Fruit fly (Drosophila melanogaster) whole organism, pupa: Measurements from ENCODE around the gene Sras.

Experiments used
- CG10348 ChIP-seq: fragments of 200-800 bp; sonication (Bioruptor generic); IDR thresholded peaks from 2 replicates; pipeline ENCODE4 v1.3.6; 2022; ENCODE audit warnings: missing biosample characterization, missing genetic modification characterization
- CG12605 ChIP-seq: fragments of 200-800 bp; sonication (Bioruptor generic); IDR thresholded peaks from 2 replicates; pipeline ENCODE4 v1.3.6; 2022; ENCODE audit warnings: missing biosample characterization, missing genetic modification characterization
- CG13204 ChIP-seq: fragments of 200-800 bp; sonication (Bioruptor generic); optimal IDR thresholded peaks from 2 replicates; lab custom pipeline; 2018; ENCODE audit warnings: missing biosample characterization, mild to moderate bottlenecking, missing genetic modification characterization, moderate library complexity
- CG14655 ChIP-seq: fragments of 200-800 bp; sonication (Bioruptor generic); optimal IDR thresholded peaks from 3 replicates; lab custom pipeline; 2017; ENCODE audit warnings: mild to moderate bottlenecking, missing biosample characterization, missing genetic modification reagents, missing genetic modification characterization
- CG15710 ChIP-seq: fragments of 200-800 bp; sonication (Bioruptor generic); optimal IDR thresholded peaks from 2 replicates; lab custom pipeline; 2018; ENCODE audit warnings: missing biosample characterization, mild to moderate bottlenecking, missing genetic modification characterization, moderate library complexity
- CG17806 ChIP-seq: fragments of 200-800 bp; sonication (Bioruptor generic); optimal IDR thresholded peaks from 2 replicates; lab custom pipeline; 2018; ENCODE audit warnings: missing biosample characterization, mild to moderate bottlenecking, missing genetic modification characterization, moderate library complexity
- CG32121 ChIP-seq: fragments of 200-800 bp; sonication (Bioruptor generic); IDR thresholded peaks from 2 replicates; pipeline ENCODE4 v1.3.6; 2022; ENCODE audit warnings: missing biosample characterization, missing genetic modification characterization
- CG34367 ChIP-seq: fragments of 200-800 bp; sonication (Bioruptor generic); optimal IDR thresholded peaks from 2 replicates; lab custom pipeline; 2018; ENCODE audit warnings: missing biosample characterization, mild to moderate bottlenecking, missing genetic modification characterization
- CG4496 ChIP-seq: fragments of 200-800 bp; sonication (Bioruptor generic); IDR thresholded peaks from 3 replicates; pipeline ENCODE4 v1.3.6; 2022; ENCODE audit warnings: missing biosample characterization, missing genetic modification characterization
- CG8159 ChIP-seq: fragments of 200-800 bp; sonication (Bioruptor generic); optimal IDR thresholded peaks from 3 replicates; lab custom pipeline; 2018; ENCODE audit warnings: missing biosample characterization, mild to moderate bottlenecking, missing genetic modification characterization, moderate library complexity
- CG8301 ChIP-seq: fragments of 200-800 bp; sonication (Bioruptor generic); optimal IDR thresholded peaks from 2 replicates; lab custom pipeline; 2018; ENCODE audit warnings: missing biosample characterization, mild to moderate bottlenecking, missing genetic modification characterization
- CG9948 ChIP-seq: fragments of 200-800 bp; sonication (Bioruptor generic); optimal IDR thresholded peaks from 2 replicates; lab custom pipeline; 2018; ENCODE audit warnings: missing biosample characterization, mild to moderate bottlenecking, missing genetic modification characterization, moderate library complexity
- D1 ChIP-seq: fragments of 200-800 bp; sonication (Bioruptor generic); optimal IDR thresholded peaks from 2 replicates; lab custom pipeline; 2018; ENCODE audit warnings: missing biosample characterization, mild to moderate bottlenecking, missing genetic modification characterization, moderate library complexity
- EcR ChIP-seq: fragments of 200-800 bp; sonication (Bioruptor generic); optimal IDR thresholded peaks from 3 replicates; lab custom pipeline; 2019; ENCODE audit warnings: missing biosample characterization, missing genetic modification characterization, mild to moderate bottlenecking, moderate library complexity, missing genetic modification reagents
- Ets98B ChIP-seq: fragments of 200-800 bp; sonication (Bioruptor generic); IDR thresholded peaks from 2 replicates; pipeline ENCODE4 v1.3.6; 2022; ENCODE audit warnings: missing biosample characterization, missing genetic modification characterization
- Pif1A ChIP-seq: fragments of 200-800 bp; sonication (Bioruptor generic); optimal IDR thresholded peaks from 3 replicates; lab custom pipeline; 2016; ENCODE audit warnings: missing biosample characterization, missing genetic modification characterization
- Pif1B ChIP-seq: fragments of 200-800 bp; sonication (Bioruptor generic); optimal IDR thresholded peaks from 3 replicates; lab custom pipeline; 2016; ENCODE audit warnings: missing biosample characterization, missing genetic modification characterization
- Snoo ChIP-seq: fragments of 200-800 bp; sonication (Bioruptor generic); optimal IDR thresholded peaks from 3 replicates; lab custom pipeline; 2017; ENCODE audit warnings: missing biosample characterization, mild to moderate bottlenecking, missing genetic modification characterization, inconsistent platforms
- fd96Ca ChIP-seq: fragments of 200-800 bp; sonication (Bioruptor generic); IDR thresholded peaks from 3 replicates; pipeline ENCODE4 v1.3.6; 2022; ENCODE audit warnings: missing biosample characterization, missing genetic modification characterization
- gl ChIP-seq: fragments of 200-800 bp; sonication (Bioruptor generic); optimal IDR thresholded peaks from 2 replicates; lab custom pipeline; 2018; ENCODE audit warnings: missing biosample characterization, mild to moderate bottlenecking, missing genetic modification characterization
- rn ChIP-seq: fragments of 200-800 bp; sonication (Bioruptor generic); IDR thresholded peaks from 2 replicates; pipeline ENCODE4 v1.3.6; 2022; ENCODE audit warnings: missing biosample characterization, missing genetic modification characterization

The Sras gene

DNA sequence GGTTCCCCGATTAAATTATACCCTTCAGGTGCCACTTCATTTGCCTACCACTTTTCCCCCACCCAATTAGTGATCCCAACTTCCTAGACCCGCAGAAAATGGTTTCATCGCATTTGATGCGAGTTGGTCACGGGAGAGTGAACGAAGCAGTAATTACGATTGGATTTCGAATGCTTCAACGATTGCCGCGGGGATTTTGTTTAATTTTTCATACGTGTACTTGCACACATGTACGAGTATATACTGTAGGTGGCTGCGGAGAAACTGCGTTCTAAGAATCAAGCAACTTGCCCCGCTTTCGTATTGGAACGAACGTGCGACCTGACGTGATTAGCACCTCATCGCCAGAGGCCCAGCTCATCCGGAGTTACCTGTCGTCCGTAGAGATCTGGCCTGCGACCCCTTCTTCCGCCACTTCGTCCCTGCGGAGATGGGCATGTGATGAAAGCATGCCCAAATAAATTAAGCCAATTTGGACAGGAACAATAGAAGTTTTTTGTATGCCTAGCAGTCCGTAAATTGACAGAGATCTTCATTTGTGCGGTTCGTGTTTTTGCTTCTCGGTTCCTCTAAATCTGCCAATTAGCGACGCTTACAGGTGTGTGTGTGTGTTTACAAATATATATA lies 17.0 kb downstream of the Sras start:
- TF ChIP-seq CG4496 (GFP tag; lab: Robert Waterston, UW) (0 out of 3 replicates have a peak, but pooled peaks have one; percentile 21), Ets98B (GFP tag; lab: Robert Waterston, UW) (no peak)

DNA sequence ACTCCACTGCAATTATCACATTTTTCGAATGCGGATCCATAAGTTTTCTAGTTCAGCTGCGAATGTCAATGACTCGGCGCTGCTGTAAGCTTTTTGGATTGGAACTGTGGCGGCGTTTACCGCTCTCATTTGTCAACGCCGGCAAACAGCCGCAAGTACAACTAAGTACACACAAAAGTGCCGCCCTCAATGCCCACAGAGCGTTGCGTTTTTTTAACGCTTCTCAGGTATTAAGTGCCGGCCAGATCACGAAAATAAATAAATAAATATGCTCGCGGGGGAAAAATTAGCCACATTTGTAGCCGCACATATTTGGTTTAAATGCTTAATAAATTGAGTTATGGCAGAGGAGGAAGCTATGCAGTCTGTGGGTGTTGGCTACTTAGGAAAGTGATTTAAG lies 18.0 kb downstream of the Sras start:
- no peak for TF ChIP-seq D1 (tag; lab: Kevin White, UChicago)
- TF ChIP-seq CG8301: no peak
- no peak for TF ChIP-seq CG14655 (GFP tag; lab: Kevin White, UChicago)
- TF ChIP-seq rn (GFP tag; lab: Robert Waterston, UW): no peak
- TF ChIP-seq CG34367 (tag; lab: Kevin White, UChicago): no peak
- TF ChIP-seq CG9948 (tag; lab: Kevin White, UChicago): no peak
- no peak for TF ChIP-seq CG10348 (GFP tag; lab: Robert Waterston, UW)
- no peak for TF ChIP-seq CG17806 (tag; lab: Kevin White, UChicago)
- TF ChIP-seq Pif1B (GFP tag; lab: Kevin White, UChicago): no peak
- no peak for TF ChIP-seq Pif1A (GFP tag; lab: Kevin White, UChicago)
- no peak for TF ChIP-seq EcR (GFP tag; lab: Kevin White, UChicago)
- no peak for TF ChIP-seq CG15710 (tag; lab: Kevin White, UChicago)
- no peak for TF ChIP-seq CG4496 (GFP tag; lab: Robert Waterston, UW)
- no peak for TF ChIP-seq CG13204 (GFP tag; lab: Kevin White, UChicago)
- no peak for TF ChIP-seq Ets98B (GFP tag; lab: Robert Waterston, UW)
- TF ChIP-seq CG12605: no peak

DNA sequence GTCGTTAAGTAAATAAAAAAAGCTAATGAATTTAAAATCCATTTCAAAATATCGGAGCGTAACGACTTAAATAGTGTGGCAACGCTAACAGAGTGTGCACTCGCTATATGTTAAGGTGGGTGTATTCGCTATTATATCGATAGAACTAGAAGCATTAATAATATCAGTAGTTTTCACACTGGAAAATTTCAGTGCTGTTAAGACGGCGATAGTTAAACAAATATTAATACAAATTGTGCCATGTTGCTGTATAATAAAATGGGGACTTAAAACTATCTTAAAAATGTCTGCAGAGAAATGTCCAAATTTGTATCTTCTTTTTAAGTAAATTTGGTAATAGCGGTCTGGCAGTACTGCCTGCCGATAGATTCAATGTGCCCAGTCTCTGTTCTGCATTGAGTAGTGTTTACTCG lies 19.7 kb downstream of the Sras start:
- TF ChIP-seq Ets98B (GFP tag; lab: Robert Waterston, UW) (peak; percentile 85), CG4496 (GFP tag; lab: Robert Waterston, UW) (peak; percentile 90), CG15710 (tag; lab: Kevin White, UChicago) (peak; percentile 75), CG34367 (tag; lab: Kevin White, UChicago) (peak; percentile 65), CG9948 (tag; lab: Kevin White, UChicago) (no peak), D1 (tag; lab: Kevin White, UChicago) (no peak), fd96Ca (GFP tag; lab: Robert Waterston, UW) (peak; percentile 76; the same call in 2 of the 3 replicates), CG10348 (GFP tag; lab: Robert Waterston, UW) (peak; percentile 60; the same call in 1 of the 2 replicates), CG32121 (GFP tag; lab: Robert Waterston, UW) (peak; percentile 57), CG13204 (GFP tag; lab: Kevin White, UChicago) (no peak), rn (GFP tag; lab: Robert Waterston, UW) (peak; percentile 71)

DNA sequence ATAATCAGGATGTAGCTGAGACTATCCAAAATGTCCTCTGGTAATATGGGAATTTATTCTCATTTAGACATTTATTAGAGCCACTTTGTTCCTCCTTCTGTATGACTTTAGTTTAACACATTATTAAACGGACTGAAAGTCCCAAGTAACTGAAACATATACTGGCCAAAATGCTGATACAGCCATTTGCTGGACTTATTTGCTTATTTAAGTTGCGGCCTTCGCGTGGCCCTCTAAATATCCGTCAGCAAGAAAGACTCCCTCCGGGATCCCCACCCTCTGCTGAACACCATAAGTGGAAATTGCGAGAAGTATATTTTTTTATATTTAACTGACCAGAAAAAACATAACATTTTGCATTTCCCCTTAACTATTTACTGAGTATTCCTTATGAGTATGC lies 28.9 kb downstream of the Sras start, which contains the start of gene spo:
Gene spo, minus strand, starts transcription at position 135 of the 400 bp plus-strand sequence.
- no peak for TF ChIP-seq CG15710 (tag; lab: Kevin White, UChicago)
- TF ChIP-seq CG13204 (GFP tag; lab: Kevin White, UChicago): no peak
- TF ChIP-seq EcR (GFP tag; lab: Kevin White, UChicago): no peak
- no peak for TF ChIP-seq D1 (tag; lab: Kevin White, UChicago)
- TF ChIP-seq CG32121 (GFP tag; lab: Robert Waterston, UW): no peak

dm6 chr3L:5594163-5594715 lies 30.7 kb downstream of the Sras start:
- no peak for TF ChIP-seq CG12605
- TF ChIP-seq, all 21 proteins: peak for 0

DNA sequence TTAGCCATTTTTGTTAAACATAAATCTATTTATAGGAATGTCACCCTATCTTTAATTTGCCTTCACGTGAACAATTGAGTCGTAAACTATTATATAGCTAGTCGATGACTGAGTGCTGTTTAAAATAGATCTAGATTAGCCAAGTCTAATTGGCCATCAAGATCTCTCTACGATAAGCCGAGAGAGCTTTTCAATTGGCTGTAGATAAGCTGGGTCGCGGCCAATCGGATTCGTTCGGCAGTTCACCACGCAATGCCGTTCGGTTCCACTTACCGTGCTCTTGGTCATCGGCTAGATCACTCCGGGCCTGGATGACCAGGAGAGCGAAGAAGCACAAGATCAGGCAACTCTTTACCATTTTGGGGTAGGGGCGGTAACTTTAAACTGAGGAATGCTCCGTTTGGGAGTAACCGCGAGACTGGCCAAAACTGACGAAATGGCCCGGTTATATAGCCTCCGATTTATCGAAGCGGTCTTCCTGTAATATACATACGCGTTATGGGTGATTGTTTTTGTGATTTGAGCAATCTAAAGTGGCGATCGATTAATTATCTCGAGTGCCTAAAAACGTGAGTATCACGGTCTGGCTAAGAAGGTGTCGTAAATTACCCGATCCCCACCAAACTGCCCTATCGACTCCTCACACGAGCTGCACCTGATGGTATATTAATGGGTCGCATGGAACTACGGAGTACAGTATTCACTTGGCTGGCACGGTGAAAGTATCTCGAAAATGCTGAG lies 31.4 kb downstream of the Sras start, which contains the start of the genes Alp10 and Alp9:
Gene Alp10, minus strand, starts transcription at position 420 of the 741 bp plus-strand sequence.
Gene Alp9, plus strand, starts transcription at position 690 of the 741 bp plus-strand sequence.
- no peak for TF ChIP-seq CG13204 (GFP tag; lab: Kevin White, UChicago)
- TF ChIP-seq fd96Ca (GFP tag; lab: Robert Waterston, UW): no peak
- no peak for TF ChIP-seq CG8301
- TF ChIP-seq CG17806 (tag; lab: Kevin White, UChicago): no peak
- no peak for TF ChIP-seq Snoo
- no peak for TF ChIP-seq Ets98B (GFP tag; lab: Robert Waterston, UW)
- no peak for TF ChIP-seq EcR (GFP tag; lab: Kevin White, UChicago)
- no peak for TF ChIP-seq CG32121 (GFP tag; lab: Robert Waterston, UW)
- TF ChIP-seq D1 (tag; lab: Kevin White, UChicago): no peak
- TF ChIP-seq CG34367 (tag; lab: Kevin White, UChicago): no peak
- no peak for TF ChIP-seq Pif1B (GFP tag; lab: Kevin White, UChicago)
- no peak for TF ChIP-seq gl
- TF ChIP-seq CG8159 (tag; lab: Kevin White, UChicago): no peak
- TF ChIP-seq rn (GFP tag; lab: Robert Waterston, UW): no peak
- TF ChIP-seq CG15710 (tag; lab: Kevin White, UChicago): no peak
